Worm (Caenorhabditis elegans) whole organism, L1 larva: ENCODE results near the gene Y41C4A.22.
A peak's percentile ranks its signal among the peaks of the same experiment; 100 is the strongest.

Experiments used
- C16A3.4 ChIP-seq: fragments of 150-350 bp; optimal IDR thresholded peaks from 2 replicates; lab custom pipeline; 2014; ENCODE audit warnings: missing biosample characterization, missing genetic modification characterization
- F16B12.6 ChIP-seq: fragments of 150-350 bp; optimal IDR thresholded peaks from 2 replicates; lab custom pipeline; 2014; ENCODE audit warnings: missing biosample characterization, missing genetic modification characterization
- Y116A8C.19 ChIP-seq: sonication (generic microtip); optimal IDR thresholded peaks from 2 replicates; lab custom pipeline; 2016; ENCODE audit warnings: missing compliant biosample characterization, missing genetic modification characterization, borderline replicate concordance
- aha-1 ChIP-seq: fragments of 150-350 bp; optimal IDR thresholded peaks from 2 replicates; lab custom pipeline; 2014; ENCODE audit warnings: missing biosample characterization, missing genetic modification characterization
- alr-1 ChIP-seq: fragments of 200-800 bp; sonication (Bioruptor generic); optimal IDR thresholded peaks from 2 replicates; lab custom pipeline; 2018; ENCODE audit warnings: borderline replicate concordance, mild to moderate bottlenecking, missing genetic modification characterization, missing compliant biosample characterization
- ama-1 ChIP-seq: fragments of 150-350 bp; optimal IDR thresholded peaks from 2 replicates; lab custom pipeline; 2014
- blmp-1 ChIP-seq: fragments of 150-350 bp; optimal IDR thresholded peaks from 2 replicates; lab custom pipeline; 2014; ENCODE audit warnings: missing biosample characterization, missing genetic modification characterization
- ceh-63 ChIP-seq: fragments of 200-800 bp; sonication (Bioruptor generic); optimal IDR thresholded peaks from 2 replicates; lab custom pipeline; 2018; ENCODE audit warnings: mild to moderate bottlenecking, missing genetic modification characterization, missing compliant biosample characterization
- ceh-8 ChIP-seq: fragments of 200-800 bp; sonication (Bioruptor generic); optimal IDR thresholded peaks from 2 replicates; lab custom pipeline; 2018; ENCODE audit warnings: mild to moderate bottlenecking, missing genetic modification characterization, moderate library complexity, missing compliant biosample characterization
- ceh-82 ChIP-seq, 3 experiments: fragments of 150-350 bp in 1 of 3; sonication (generic microtip) in 2 of 3; optimal IDR thresholded peaks; 2 replicates each; lab custom pipeline; 2014 to 2017; ENCODE audit warnings: missing biosample characterization in 3 of 3, missing genetic modification characterization in 3 of 3
- ces-1 ChIP-seq: fragments of 150-350 bp; optimal IDR thresholded peaks from 2 replicates; lab custom pipeline; 2014; ENCODE audit warnings: missing biosample characterization, missing genetic modification reagents, missing genetic modification characterization
- dsc-1 ChIP-seq: sonication (generic microtip); optimal IDR thresholded peaks from 2 replicates; lab custom pipeline; 2016; ENCODE audit warnings: mild to moderate bottlenecking, missing genetic modification characterization, missing compliant biosample characterization
- efl-3 ChIP-seq: fragments of 200-800 bp; sonication (Bioruptor generic); optimal IDR thresholded peaks from 2 replicates; lab custom pipeline; 2018; ENCODE audit warnings: mild to moderate bottlenecking, missing genetic modification characterization, missing compliant biosample characterization
- egl-13 ChIP-seq: sonication (generic microtip); optimal IDR thresholded peaks from 2 replicates; lab custom pipeline; 2016; ENCODE audit warnings: missing genotype, missing genetic modification reagents, missing genetic modification characterization, missing compliant biosample characterization
- elt-2 ChIP-seq: sonication (generic microtip); optimal IDR thresholded peaks from 2 replicates; lab custom pipeline; 2016; ENCODE audit warnings: missing genetic modification characterization, mild to moderate bottlenecking, inconsistent platforms, missing compliant biosample characterization, missing genetic modification reagents
- ets-5 ChIP-seq: fragments of 200-800 bp; sonication (Bioruptor generic); IDR thresholded peaks from 2 replicates; pipeline ENCODE4 v1.3.6; 2022; ENCODE audit warnings: missing genetic modification characterization, missing compliant biosample characterization
- fkh-10 ChIP-seq: sonication (generic microtip); optimal IDR thresholded peaks from 2 replicates; lab custom pipeline; 2017; ENCODE audit warnings: missing biosample characterization, missing genetic modification reagents, missing genetic modification characterization
- fkh-8 ChIP-seq: sonication (generic microtip); optimal IDR thresholded peaks from 2 replicates; lab custom pipeline; 2016; ENCODE audit warnings: mild to moderate bottlenecking, missing genetic modification characterization, missing compliant biosample characterization
- fos-1 ChIP-seq: fragments of 150-350 bp; optimal IDR thresholded peaks from 2 replicates; lab custom pipeline; 2014; ENCODE audit warnings: missing biosample characterization, missing genetic modification characterization
- hlh-4 ChIP-seq: sonication (generic microtip); optimal IDR thresholded peaks from 2 replicates; lab custom pipeline; 2016; ENCODE audit warnings: mild to moderate bottlenecking, missing genetic modification characterization, missing compliant biosample characterization
- irx-1 ChIP-seq: sonication (generic microtip); optimal IDR thresholded peaks from 2 replicates; lab custom pipeline; 2016; ENCODE audit warnings: missing genetic modification characterization, missing compliant biosample characterization
- isw-1 ChIP-seq: fragments of 200-800 bp; sonication (Bioruptor generic); IDR thresholded peaks from 2 replicates; pipeline ENCODE4 v1.3.6; 2022; ENCODE audit warnings: missing genetic modification characterization, missing compliant biosample characterization
- jun-1 ChIP-seq: fragments of 150-350 bp; optimal IDR thresholded peaks from 2 replicates; lab custom pipeline; 2014; ENCODE audit warnings: missing biosample characterization, missing genetic modification reagents, missing genetic modification characterization
- lin-15B ChIP-seq: fragments of 150-350 bp; sonication (generic microtip); optimal IDR thresholded peaks from 3 replicates; lab custom pipeline; 2014; ENCODE audit warnings: missing biosample characterization, missing genetic modification characterization
- lin-35 ChIP-seq, 2 experiments: fragments of 150-350 bp; optimal IDR thresholded peaks; 2 replicates each; lab custom pipeline; 2014; ENCODE audit warnings: missing biosample characterization in 2 of 2, missing genetic modification characterization in 2 of 2, missing genetic modification reagents in 2 of 2
- lin-39 ChIP-seq: fragments of 150-350 bp; optimal IDR thresholded peaks from 2 replicates; lab custom pipeline; 2014; ENCODE audit warnings: missing biosample characterization, missing genetic modification reagents, missing genetic modification characterization
- lsy-2 ChIP-seq, 2 experiments: fragments of 150-350 bp; optimal IDR thresholded peaks; 2 replicates each; lab custom pipeline; 2014; ENCODE audit warnings: missing biosample characterization in 2 of 2, missing genetic modification characterization in 2 of 2
- mab-9 ChIP-seq: fragments of 200-800 bp; sonication (Bioruptor generic); IDR thresholded peaks from 2 replicates; pipeline ENCODE4 v1.3.6; 2022; ENCODE audit warnings: missing genetic modification reagents, missing genetic modification characterization, missing compliant biosample characterization
- mdl-1 ChIP-seq, 2 experiments: fragments of 150-350 bp; optimal IDR thresholded peaks; 2 replicates each; lab custom pipeline; 2014 to 2017; ENCODE audit warnings: missing biosample characterization in 2 of 2, missing genetic modification characterization in 2 of 2, inconsistent platforms in 1 of 2
- nhr-19 ChIP-seq: fragments of 200-800 bp; sonication (Bioruptor generic); conservative IDR thresholded peaks from 2 replicates; pipeline ENCODE4 v1.3.6; 2022; ENCODE audit warnings: missing genetic modification characterization, missing compliant biosample characterization
- nhr-20 ChIP-seq: sonication (generic microtip); optimal IDR thresholded peaks from 2 replicates; lab custom pipeline; 2016; ENCODE audit warnings: mild to moderate bottlenecking, missing genetic modification characterization, missing compliant biosample characterization
- nhr-237 ChIP-seq: fragments of 150-350 bp; optimal IDR thresholded peaks from 2 replicates; lab custom pipeline; 2014; ENCODE audit warnings: missing biosample characterization, missing genetic modification characterization
- nhr-28 ChIP-seq: fragments of 150-350 bp; optimal IDR thresholded peaks from 2 replicates; lab custom pipeline; 2014; ENCODE audit warnings: missing biosample characterization, missing genetic modification characterization
- nhr-71 ChIP-seq: sonication (generic microtip); optimal IDR thresholded peaks from 2 replicates; lab custom pipeline; 2016; ENCODE audit warnings: mild to moderate bottlenecking, missing genetic modification characterization, moderate library complexity, missing compliant biosample characterization
- nhr-85 ChIP-seq: sonication (generic microtip); peaks from one replicate; lab custom pipeline; 2016; ENCODE audit warnings: missing genetic modification characterization, inconsistent platforms, missing compliant biosample characterization
- pag-3 ChIP-seq: sonication (generic microtip); optimal IDR thresholded peaks from 2 replicates; lab custom pipeline; 2017; ENCODE audit warnings: missing genetic modification characterization, mild to moderate bottlenecking, missing compliant biosample characterization, antibody characterized with exemption, borderline replicate concordance; ENCODE audit not compliant: insufficient read depth
- pax-3 ChIP-seq: fragments of 200-800 bp; sonication (Bioruptor generic); optimal IDR thresholded peaks from 2 replicates; lab custom pipeline; 2018; ENCODE audit warnings: mild to moderate bottlenecking, missing genetic modification characterization, moderate library complexity, missing compliant biosample characterization
- pqm-1 ChIP-seq: sonication (generic microtip); optimal IDR thresholded peaks from 3 replicates; lab custom pipeline; 2017; ENCODE audit warnings: missing biosample characterization, missing genetic modification characterization
- rnt-1 ChIP-seq: sonication (generic microtip); optimal IDR thresholded peaks from 2 replicates; lab custom pipeline; 2016; ENCODE audit warnings: mild to moderate bottlenecking, missing genetic modification characterization, moderate library complexity, missing compliant biosample characterization
- skn-1 ChIP-seq: fragments of 150-350 bp; optimal IDR thresholded peaks from 2 replicates; lab custom pipeline; 2014; ENCODE audit warnings: missing biosample characterization, missing genetic modification characterization
- snpc-4 ChIP-seq: fragments of 150-350 bp; optimal IDR thresholded peaks from 2 replicates; lab custom pipeline; 2014; ENCODE audit warnings: missing biosample characterization, missing genetic modification characterization
- snu-23 ChIP-seq: sonication (generic microtip); optimal IDR thresholded peaks from 2 replicates; lab custom pipeline; 2016; ENCODE audit warnings: missing genetic modification characterization, missing compliant biosample characterization
- sox-4 ChIP-seq: sonication (generic microtip); optimal IDR thresholded peaks from 2 replicates; lab custom pipeline; 2016; ENCODE audit warnings: missing genetic modification characterization, missing compliant biosample characterization
- sup-37 ChIP-seq: fragments of 200-800 bp; sonication (Bioruptor generic); optimal IDR thresholded peaks from 2 replicates; lab custom pipeline; 2018; ENCODE audit warnings: mild to moderate bottlenecking, missing genetic modification characterization, missing compliant biosample characterization
- swsn-7 ChIP-seq: sonication (generic microtip); optimal IDR thresholded peaks from 2 replicates; lab custom pipeline; 2016; ENCODE audit warnings: missing genetic modification characterization, missing compliant biosample characterization
- tbx-2 ChIP-seq: sonication (generic microtip); optimal IDR thresholded peaks from 2 replicates; lab custom pipeline; 2016; ENCODE audit warnings: missing genetic modification characterization, missing compliant biosample characterization
- tlp-1 ChIP-seq: fragments of 150-350 bp; optimal IDR thresholded peaks from 2 replicates; lab custom pipeline; 2014; ENCODE audit warnings: missing biosample characterization, missing genetic modification characterization
- unc-130 ChIP-seq: fragments of 150-350 bp; optimal IDR thresholded peaks from 2 replicates; lab custom pipeline; 2017; ENCODE audit warnings: missing biosample characterization, missing genetic modification characterization, inconsistent platforms
- unc-30 ChIP-seq: sonication (generic microtip); optimal IDR thresholded peaks from 2 replicates; lab custom pipeline; 2017; ENCODE audit warnings: missing biosample characterization, missing genetic modification characterization
- unc-62 ChIP-seq: fragments of 150-350 bp; optimal IDR thresholded peaks from 2 replicates; lab custom pipeline; 2014; ENCODE audit warnings: missing biosample characterization, missing genetic modification reagents, missing genetic modification characterization
- unc-86 ChIP-seq: sonication (generic microtip); optimal IDR thresholded peaks from 2 replicates; lab custom pipeline; 2016; ENCODE audit warnings: missing genetic modification characterization, missing compliant biosample characterization
- zag-1 ChIP-seq: fragments of 150-350 bp; optimal IDR thresholded peaks from 2 replicates; lab custom pipeline; 2014; ENCODE audit warnings: missing biosample characterization, missing genetic modification characterization
- ztf-11 ChIP-seq, 2 experiments: sonication (generic microtip); optimal IDR thresholded peaks; 2 replicates each; lab custom pipeline; 2016 to 2017; ENCODE audit warnings: missing genetic modification characterization in 2 of 2, missing biosample characterization in 1 of 2, missing compliant biosample characterization in 1 of 2

Y41C4A.22 gene

DNA sequence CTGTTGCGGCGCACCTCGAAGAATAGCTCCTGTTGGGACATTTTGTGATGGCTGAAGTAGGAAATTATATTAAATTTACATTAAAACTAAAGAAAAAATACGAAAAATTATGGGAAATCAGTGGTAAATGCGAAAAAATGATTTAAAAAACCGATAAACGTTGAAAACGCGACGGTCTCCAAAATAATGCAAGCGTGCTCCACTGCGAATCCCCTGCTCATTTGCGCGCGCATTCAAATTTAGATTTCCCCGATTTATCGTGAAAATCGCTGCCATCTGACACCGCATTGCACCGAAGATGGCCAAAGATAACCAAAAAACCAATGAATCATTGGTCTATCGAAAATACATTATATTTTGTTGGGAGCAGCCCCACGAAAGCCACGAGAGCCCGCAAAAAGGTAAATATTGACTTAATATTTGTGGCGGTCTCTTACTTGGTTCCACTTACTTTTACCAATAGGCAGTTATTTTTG, 24.4 kb downstream of the Y41C4A.22 start, which contains the start of the genes elb-1 and Y41C4A.11 (continued):
- no peak for TF ChIP-seq nhr-28
- peak; percentile 27 to 86 (median 59) for TF ChIP-seq ceh-82 (tag; optimal IDR thresholded peaks at IDR 0.05; lab: Kevin White, UChicago)
- peak; percentile 71 for TF ChIP-seq dsc-1
- TF ChIP-seq unc-86 (tag; lab: Kevin White, UChicago) = peak; percentile 60
- no peak for TF ChIP-seq fkh-10 (GFP tag; lab: Kevin White, UChicago)
- peak; percentile 76 for TF ChIP-seq irx-1 (tag; lab: Kevin White, UChicago)
- no peak for TF ChIP-seq rnt-1 (tag; lab: Kevin White, UChicago)
- no peak for TF ChIP-seq sox-4 (tag; lab: Kevin White, UChicago)
- no peak for TF ChIP-seq efl-3
- no peak for TF ChIP-seq alr-1 (tag; lab: Kevin White, UChicago)
- peak; percentile 83 for TF ChIP-seq nhr-85 (tag; lab: Kevin White, UChicago)
- TF ChIP-seq isw-1 = peak; percentile 67
- TF ChIP-seq lin-35 (GFP tag; optimal IDR thresholded peaks at IDR 0.05; lab: Kevin White, UChicago) = peak; percentile 99
- TF ChIP-seq aha-1 (tag; lab: Kevin White, UChicago) = no peak
- peak; percentile 56 for TF ChIP-seq fos-1 (tag; lab: Kevin White, UChicago)
- TF ChIP-seq zag-1 (tag; lab: Kevin White, UChicago) = no peak
- peak; percentile 1 for TF ChIP-seq lin-39 (tag; lab: Kevin White, UChicago)
- TF ChIP-seq nhr-20 (tag; lab: Kevin White, UChicago) = peak; percentile 80
- peak; percentile 73 for TF ChIP-seq swsn-7 (tag; lab: Kevin White, UChicago)
- TF ChIP-seq snu-23 = peak; percentile 77
- peak; percentile 80 for TF ChIP-seq skn-1 (tag; lab: Kevin White, UChicago)
- no peak for TF ChIP-seq ets-5
- no peak for TF ChIP-seq sup-37 (GFP tag; lab: Kevin White, UChicago)
- TF ChIP-seq unc-30 (tag; lab: Kevin White, UChicago) = no peak
- TF ChIP-seq nhr-237 (tag; lab: Kevin White, UChicago) = peak; percentile 17
- TF ChIP-seq unc-130 = peak; percentile 53
- TF ChIP-seq egl-13 (tag; lab: Kevin White, UChicago) = peak; percentile 25
- TF ChIP-seq hlh-4 = no peak
- no peak for TF ChIP-seq tlp-1 (tag; lab: Kevin White, UChicago)
- TF ChIP-seq ceh-63 (GFP tag; lab: Kevin White, UChicago) = no peak
- TF ChIP-seq pax-3 (tag; lab: Kevin White, UChicago) = peak; percentile 68
- TF ChIP-seq fkh-8 = peak; percentile 63
- TF ChIP-seq pqm-1 (tag; lab: Kevin White, UChicago) = no peak
- peak; percentile 29 for TF ChIP-seq ceh-8 (GFP tag; lab: Kevin White, UChicago)
- TF ChIP-seq blmp-1 (tag; lab: Kevin White, UChicago) = peak; percentile 28
- peak; percentile 86 for TF ChIP-seq nhr-71
- TF ChIP-seq lin-15B (tag; lab: Kevin White, UChicago) = peak; percentile 65
- TF ChIP-seq Y116A8C.19 (tag; lab: Kevin White, UChicago) = no peak
- peak; percentile 29 for TF ChIP-seq snpc-4 (tag; lab: Kevin White, UChicago)
- peak; percentile 73 for TF ChIP-seq C16A3.4 (tag; lab: Kevin White, UChicago)
- peak; percentile 76 for TF ChIP-seq nhr-19 (GFP tag; lab: Robert Waterston, UW)
- no peak for TF ChIP-seq ama-1
- TF ChIP-seq ces-1 (GFP tag; lab: Kevin White, UChicago) = no peak
- peak; percentile 70 for TF ChIP-seq F16B12.6 (tag; lab: Kevin White, UChicago)
- TF ChIP-seq unc-62 (GFP tag; lab: Kevin White, UChicago) = no peak
- peak; percentile 74 to 84 for TF ChIP-seq lsy-2 (tag; optimal IDR thresholded peaks at IDR 0.05; lab: Kevin White, UChicago)
- TF ChIP-seq pag-3 (tag; lab: Kevin White, UChicago) = no peak
- TF ChIP-seq mdl-1 (tag; optimal IDR thresholded peaks at IDR 0.05; lab: Kevin White, UChicago) = peak in 1 of 2 experiments; percentile 58
- TF ChIP-seq jun-1 (tag; lab: Kevin White, UChicago) = peak; percentile 74
- TF ChIP-seq tbx-2 (tag; lab: Kevin White, UChicago) = peak; percentile 84
- peak; percentile 8 for TF ChIP-seq elt-2 (tag; lab: Kevin White, UChicago)
- 0 out of 2 replicates have a peak, but pooled peaks have one; percentile 47 for TF ChIP-seq mab-9 (GFP tag; lab: Robert Waterston, UW)
- peak in 1 of 2 experiments; percentile 19 for TF ChIP-seq ztf-11 (tag; optimal IDR thresholded peaks at IDR 0.05; lab: Kevin White, UChicago)
